Worm (Caenorhabditis elegans): ENCODE measurements around the gene nhr-46.

ce11 chrIV:5805477-5805876, 47.8 kb upstream of the nhr-46 start:
- no peak for TF ChIP-seq med-1 (GFP tag; optimal IDR thresholded peaks at IDR 0.05; ENCODE audit: insufficient read depth)
- no peak for TF ChIP-seq klf-2 (GFP tag; conservative IDR thresholded peaks at IDR 0.05)
- no peak for TF ChIP-seq flt-1 (GFP tag; IDR thresholded peaks at IDR 0.05)
- no peak for TF ChIP-seq cog-1 (tag; optimal IDR thresholded peaks at IDR 0.05)

All from whole organism, midembryonic.